Fruit fly (Drosophila melanogaster) whole organism, embryonic: ENCODE data around the gene dpr10.

ENCODE experiments used
- CG14050 ChIP-seq: fragments of 200-800 bp; sonication (Bioruptor generic); IDR thresholded peaks from 3 replicates; pipeline ENCODE4 v1.3.6; 2022; ENCODE audit warnings: missing biosample characterization, missing genetic modification characterization
- CG3065 ChIP-seq: fragments of 200-800 bp; sonication (Bioruptor generic); optimal IDR thresholded peaks from 2 replicates; lab custom pipeline; 2016; ENCODE audit warnings: missing biosample characterization, missing genetic modification characterization
- CG32772 ChIP-seq: fragments of 200-800 bp; sonication (Bioruptor generic); IDR thresholded peaks from 2 replicates; pipeline ENCODE4 v1.3.6; 2022; ENCODE audit warnings: missing biosample characterization, missing genetic modification characterization
- CG7987 ChIP-seq: fragments of 200-800 bp; sonication (Bioruptor generic); optimal IDR thresholded peaks from 2 replicates; lab custom pipeline; 2018; ENCODE audit warnings: missing biosample characterization, mild to moderate bottlenecking, missing genetic modification characterization, moderate library complexity
- CG9727 ChIP-seq: fragments of 200-800 bp; sonication (Bioruptor generic); optimal IDR thresholded peaks from 3 replicates; lab custom pipeline; 2017; ENCODE audit warnings: missing biosample characterization, mild to moderate bottlenecking, missing genetic modification characterization
- inv ChIP-seq: fragments of 200-800 bp; sonication (Bioruptor generic); IDR thresholded peaks from 2 replicates; pipeline ENCODE4 v1.3.6; 2022; ENCODE audit warnings: missing biosample characterization, missing genetic modification characterization; ENCODE audit not compliant: partially characterized antibody
- lab ChIP-seq: fragments of 200-800 bp; sonication (Bioruptor generic); optimal IDR thresholded peaks from 3 replicates; lab custom pipeline; 2017; ENCODE audit warnings: missing biosample characterization, missing genetic modification characterization, mild to moderate bottlenecking, moderate library complexity, missing genetic modification reagents
- stc ChIP-seq: fragments of 200-800 bp; sonication (Bioruptor generic); IDR thresholded peaks from 2 replicates; pipeline ENCODE4 v1.3.6; 2022; ENCODE audit warnings: missing biosample characterization, missing genetic modification characterization
- tgo ChIP-seq: fragments of 200-800 bp; sonication (Bioruptor generic); IDR thresholded peaks from 3 replicates; pipeline ENCODE4 v1.3.6; 2022; ENCODE audit warnings: missing biosample characterization, missing genetic modification characterization

- TF ChIP-seq CG14050 (no peak), CG32772 (GFP tag; lab: Robert Waterston, UW) (no peak), CG9727 (no peak), tgo (GFP tag; lab: Robert Waterston, UW) (no peak), stc (GFP tag; lab: Robert Waterston, UW) (no peak), lab (GFP tag; lab: Kevin White, UChicago) (no peak), CG3065 (no peak), inv (GFP tag; lab: Robert Waterston, UW) (no peak), CG7987 (GFP tag; lab: Kevin White, UChicago) (no peak)
These were observed 39.4 kb upstream of the dpr10 start, which contains the start of gene scramb1 for dm6 chr3L:10225214-10225729.
